Fruit fly (Drosophila melanogaster): ENCODE data around the gene Dim1.
A peak's percentile ranks its signal among the peaks of the same experiment; 100 is the strongest.

Gene Dim1

dm6 chr2L:4386926-4387550 lies 16.0 kb upstream of the Dim1 start, which contains the start of gene Psf2 (continued):
- TF ChIP-seq CG12071 (GFP tag; optimal IDR thresholded peaks at IDR 0.05) = no peak
- TF ChIP-seq Dip3 (GFP tag; optimal IDR thresholded peaks at IDR 0.05) = no peak
- peak; percentile 60 for TF ChIP-seq Dp (GFP tag; optimal IDR thresholded peaks at IDR 0.05)
- TF ChIP-seq hb (GFP tag; IDR thresholded peaks at IDR 0.05; ENCODE audit: partially characterized antibody) = no peak
- TF ChIP-seq Fer2 (tag; optimal IDR thresholded peaks at IDR 0.05) = no peak
- no peak for TF ChIP-seq btn (GFP tag; optimal IDR thresholded peaks at IDR 0.05)
- TF ChIP-seq CG34422 (GFP tag; IDR thresholded peaks at IDR 0.05) = 0 out of 3 replicates have a peak, but pooled peaks have one; percentile 0
- no peak for TF ChIP-seq CG12299 (tag; optimal IDR thresholded peaks at IDR 0.05)
- TF ChIP-seq Dref (GFP tag; IDR thresholded peaks at IDR 0.05) = peak; percentile 91
- TF ChIP-seq CG2712 (tag; optimal IDR thresholded peaks at IDR 0.05) = no peak
- no peak for TF ChIP-seq Nf-YB (GFP tag; optimal IDR thresholded peaks at IDR 0.05)
- TF ChIP-seq vvl (GFP tag; IDR thresholded peaks at IDR 0.05) = 0 out of 2 replicates have a peak, but pooled peaks have one; percentile 27
- TF ChIP-seq CG34376 (GFP tag; optimal IDR thresholded peaks at IDR 0.05) = no peak
- TF ChIP-seq H15 (GFP tag; IDR thresholded peaks at IDR 0.05) = no peak
- no peak for TF ChIP-seq tin (GFP tag; optimal IDR thresholded peaks at IDR 0.05)
- no peak for TF ChIP-seq Atf-2 (GFP tag; optimal IDR thresholded peaks at IDR 0.05)
- TF ChIP-seq sob (GFP tag; IDR thresholded peaks at IDR 0.05) = no peak
- TF ChIP-seq pb (GFP tag; optimal IDR thresholded peaks at IDR 0.05) = no peak
- TF ChIP-seq crp (GFP tag; optimal IDR thresholded peaks at IDR 0.05) = peak in 1 of 2 experiments; percentile 27
- TF ChIP-seq z (GFP tag; IDR thresholded peaks at IDR 0.05) = no peak
- no peak for TF ChIP-seq ranshi (GFP tag; IDR thresholded peaks at IDR 0.05)
- peak; percentile 72 for TF ChIP-seq MBD-R2 (GFP tag; IDR thresholded peaks at IDR 0.05)
- no peak for TF ChIP-seq eyg (GFP tag; optimal IDR thresholded peaks at IDR 0.05)
- TF ChIP-seq chif (GFP tag; optimal IDR thresholded peaks at IDR 0.05) = no peak
- TF ChIP-seq Max (GFP tag; optimal IDR thresholded peaks at IDR 0.05) = no peak
- no peak for TF ChIP-seq CG9817 (tag; optimal IDR thresholded peaks at IDR 0.05)
- no peak for TF ChIP-seq D19B (GFP tag; optimal IDR thresholded peaks at IDR 0.05)
- TF ChIP-seq ewg (GFP tag; optimal IDR thresholded peaks at IDR 0.05) = no peak
- TF ChIP-seq CG16813 (GFP tag; IDR thresholded peaks at IDR 0.05; ENCODE audit: partially characterized antibody) = peak; percentile 60; the same call in 2 of the 3 replicates
- peak; percentile 69 for TF ChIP-seq bbx (GFP tag; IDR thresholded peaks at IDR 0.05; ENCODE audit: partially characterized antibody)
- TF ChIP-seq CG6791 (GFP tag; IDR thresholded peaks at IDR 0.05; ENCODE audit: partially characterized antibody) = peak; percentile 76
- no peak for TF ChIP-seq Gsc (GFP tag; IDR thresholded peaks at IDR 0.05)
- TF ChIP-seq CG14965 (GFP tag; optimal IDR thresholded peaks at IDR 0.05; ENCODE audit: borderline replicate concordance) = no peak
- no peak for TF ChIP-seq CG2202 (tag; optimal IDR thresholded peaks at IDR 0.05)
- no peak for TF ChIP-seq Nf-YA (GFP tag; IDR thresholded peaks at IDR 0.05)
- no peak for TF ChIP-seq gro (GFP tag; optimal IDR thresholded peaks at IDR 0.05)
- TF ChIP-seq CG6254 (GFP tag; optimal IDR thresholded peaks at IDR 0.05) = no peak
- TF ChIP-seq prd (optimal IDR thresholded peaks at IDR 0.05) = no peak
- TF ChIP-seq prd (GFP tag; IDR thresholded peaks at IDR 0.05) = 0 out of 3 replicates have a peak, but pooled peaks have one; percentile 35
- no peak for TF ChIP-seq CG3163 (GFP tag; optimal IDR thresholded peaks at IDR 0.05)
- no peak; the same call in 1 of the 2 replicates for TF ChIP-seq hbn (GFP tag; IDR thresholded peaks at IDR 0.05; ENCODE audit: partially characterized antibody)
- no peak for TF ChIP-seq luna (GFP tag; optimal IDR thresholded peaks at IDR 0.05)
- TF ChIP-seq CG10979 (tag; optimal IDR thresholded peaks at IDR 0.05) = no peak
- TF ChIP-seq CG11456 (GFP tag; IDR thresholded peaks at IDR 0.05) = no peak
- TF ChIP-seq lbe (GFP tag; optimal IDR thresholded peaks at IDR 0.05) = no peak
- no peak for TF ChIP-seq Hr3 (GFP tag; optimal IDR thresholded peaks at IDR 0.05)
- TF ChIP-seq nmo (GFP tag; optimal IDR thresholded peaks at IDR 0.05) = peak; percentile 13
- no peak for TF ChIP-seq HHEX (GFP tag; optimal IDR thresholded peaks at IDR 0.05)
- peak; percentile 1 for TF ChIP-seq CG8944 (GFP tag; optimal IDR thresholded peaks at IDR 0.05)
- TF ChIP-seq Sox100B (GFP tag; optimal IDR thresholded peaks at IDR 0.05) = no peak

All from whole organism, embryonic.